Worm (Caenorhabditis elegans) whole organism, mixed stage, embryonic: ENCODE measurements around the gene Y69E1A.1.

Source experiments
- ceh-39 ChIP-seq: fragments of 150-350 bp; optimal IDR thresholded peaks from 2 replicates; lab custom pipeline; 2014; ENCODE audit warnings: missing biosample characterization, missing genetic modification characterization
- ceh-83 ChIP-seq: fragments of 200-800 bp; sonication (Bioruptor generic); optimal IDR thresholded peaks from 2 replicates; lab custom pipeline; 2018; ENCODE audit warnings: mild to moderate bottlenecking, missing genetic modification characterization, missing compliant biosample characterization
- ces-1 ChIP-seq: fragments of 150-350 bp; optimal IDR thresholded peaks from 2 replicates; lab custom pipeline; 2014; ENCODE audit warnings: missing biosample characterization, missing genetic modification reagents, missing genetic modification characterization
- cnd-1 ChIP-seq: fragments of 200-800 bp; sonication (Bioruptor generic); optimal IDR thresholded peaks from 2 replicates; lab custom pipeline; 2018; ENCODE audit warnings: mild to moderate bottlenecking, missing genetic modification characterization, missing compliant biosample characterization
- elt-1 ChIP-seq: sonication (generic microtip); optimal IDR thresholded peaks from 2 replicates; lab custom pipeline; 2017; ENCODE audit warnings: missing genetic modification characterization, mild to moderate bottlenecking, missing compliant biosample characterization, antibody characterized with exemption, moderate library complexity, borderline replicate concordance; ENCODE audit not compliant: insufficient read depth
- elt-3 ChIP-seq: fragments of 150-350 bp; optimal IDR thresholded peaks from 2 replicates; lab custom pipeline; 2014; ENCODE audit warnings: missing biosample characterization, missing genetic modification characterization
- ham-2 ChIP-seq: fragments of 200-800 bp; sonication (Bioruptor generic); optimal IDR thresholded peaks from 2 replicates; lab custom pipeline; 2018; ENCODE audit warnings: mild to moderate bottlenecking, missing genetic modification characterization, missing compliant biosample characterization
- hlh-1 ChIP-seq: fragments of 150-350 bp; optimal IDR thresholded peaks from 2 replicates; lab custom pipeline; 2014; ENCODE audit warnings: missing biosample characterization, missing genetic modification reagents, missing genetic modification characterization
- lin-32 ChIP-seq: fragments of 200-800 bp; sonication (Bioruptor generic); optimal IDR thresholded peaks from 2 replicates; lab custom pipeline; 2018; ENCODE audit warnings: mild to moderate bottlenecking, missing genetic modification characterization, missing compliant biosample characterization
- mab-5 ChIP-seq: fragments of 150-350 bp; optimal IDR thresholded peaks from 2 replicates; lab custom pipeline; 2014; ENCODE audit warnings: missing biosample characterization, missing genetic modification characterization
- mep-1 ChIP-seq: fragments of 150-350 bp; optimal IDR thresholded peaks from 2 replicates; lab custom pipeline; 2017; ENCODE audit warnings: missing biosample characterization, missing genetic modification reagents, missing genetic modification characterization, inconsistent platforms
- mls-2 ChIP-seq: sonication (generic microtip); optimal IDR thresholded peaks from 2 replicates; lab custom pipeline; 2016; ENCODE audit warnings: mild to moderate bottlenecking, missing genetic modification characterization, moderate library complexity, missing compliant biosample characterization
- nhr-237 ChIP-seq: fragments of 150-350 bp; optimal IDR thresholded peaks from 2 replicates; lab custom pipeline; 2014; ENCODE audit warnings: missing biosample characterization, missing genetic modification characterization
- sem-2 ChIP-seq: fragments of 200-800 bp; sonication (Bioruptor generic); optimal IDR thresholded peaks from 2 replicates; lab custom pipeline; 2018; ENCODE audit warnings: mild to moderate bottlenecking, missing genetic modification characterization, missing compliant biosample characterization
- snpc-4 ChIP-seq: fragments of 150-350 bp; optimal IDR thresholded peaks from 2 replicates; lab custom pipeline; 2014; ENCODE audit warnings: missing biosample characterization, missing genetic modification characterization
- sptf-1 ChIP-seq: sonication (generic microtip); optimal IDR thresholded peaks from 2 replicates; lab custom pipeline; 2017; ENCODE audit warnings: mild to moderate bottlenecking, missing genetic modification characterization, moderate library complexity, missing compliant biosample characterization
- unc-120 ChIP-seq: sonication (generic microtip); optimal IDR thresholded peaks from 2 replicates; lab custom pipeline; 2017; ENCODE audit warnings: missing genetic modification characterization, missing compliant biosample characterization; ENCODE audit not compliant: poor library complexity, severe bottlenecking
- unc-39 ChIP-seq: fragments of 150-350 bp; optimal IDR thresholded peaks from 2 replicates; lab custom pipeline; 2014; ENCODE audit warnings: missing biosample characterization, missing genetic modification characterization
- unc-62 ChIP-seq: fragments of 150-350 bp; optimal IDR thresholded peaks from 2 replicates; lab custom pipeline; 2014; ENCODE audit warnings: missing biosample characterization, missing genetic modification reagents, missing genetic modification characterization
- ztf-11 ChIP-seq: fragments of 150-350 bp; optimal IDR thresholded peaks from 2 replicates; lab custom pipeline; 2014; ENCODE audit warnings: missing biosample characterization, missing genetic modification characterization

Gene Y69E1A.1

ce11 chrIV:10899091-10899490 is 49.6 kb downstream of the Y69E1A.1 start, which contains the start of the genes F13E9.9 and F13E9.19:
TSS of gene F13E9.9 (minus strand) at chrIV:10899191.
TSS of gene F13E9.19 (plus strand) at chrIV:10899406.
- no peak for TF ChIP-seq ham-2
- TF ChIP-seq mep-1: no peak
- no peak for TF ChIP-seq sptf-1
- no peak for TF ChIP-seq snpc-4 (tag; lab: Kevin White, UChicago)
- TF ChIP-seq ztf-11 (tag; lab: Kevin White, UChicago): no peak
- TF ChIP-seq hlh-1 (tag; lab: Kevin White, UChicago): no peak
- no peak for TF ChIP-seq elt-3 (tag; lab: Kevin White, UChicago)
- no peak for TF ChIP-seq nhr-237 (tag; lab: Kevin White, UChicago)
- no peak for TF ChIP-seq mab-5 (tag; lab: Kevin White, UChicago)
- TF ChIP-seq elt-1: no peak

DNA sequence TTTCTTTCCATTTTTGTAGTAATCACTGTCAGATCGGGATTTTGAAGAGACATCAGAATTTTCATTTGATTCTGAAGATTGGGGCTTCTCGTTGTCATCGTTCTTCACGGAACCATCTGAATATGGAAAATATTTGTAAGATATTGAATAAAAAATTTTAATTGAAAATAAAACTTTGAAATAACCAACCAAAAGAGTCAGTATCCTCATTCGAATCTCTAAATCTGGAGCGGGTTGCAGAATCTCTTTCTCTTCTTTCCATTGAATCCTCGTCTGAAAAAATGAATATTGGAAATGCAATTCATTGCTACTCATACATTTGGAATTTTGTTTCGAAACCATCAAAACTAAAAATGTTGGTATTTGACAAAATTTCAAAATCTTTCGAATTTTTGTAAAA is 50.5 kb downstream of the Y69E1A.1 start:
- TF ChIP-seq snpc-4 (tag; lab: Kevin White, UChicago): no peak
- TF ChIP-seq ces-1: no peak
- no peak for TF ChIP-seq unc-39 (tag; lab: Kevin White, UChicago)
- TF ChIP-seq sptf-1: no peak
- TF ChIP-seq ceh-39 (tag; lab: Kevin White, UChicago): no peak
- TF ChIP-seq cnd-1 (tag; lab: Kevin White, UChicago): no peak
- TF ChIP-seq hlh-1 (tag; lab: Kevin White, UChicago): no peak
- no peak for TF ChIP-seq nhr-237 (tag; lab: Kevin White, UChicago)
- no peak for TF ChIP-seq lin-32 (GFP tag; lab: Kevin White, UChicago)
- no peak for TF ChIP-seq unc-120 (tag; lab: Kevin White, UChicago)
- TF ChIP-seq sem-2 (GFP tag; lab: Kevin White, UChicago): no peak
- no peak for TF ChIP-seq ceh-83 (GFP tag; lab: Kevin White, UChicago)
- no peak for TF ChIP-seq mls-2
- TF ChIP-seq unc-62 (GFP tag; lab: Kevin White, UChicago): no peak
- TF ChIP-seq ztf-11 (tag; lab: Kevin White, UChicago): no peak
